Fruit fly (Drosophila melanogaster): ENCODE data around the gene CG7322.

- TF ChIP-seq Hr78 (GFP tag; optimal IDR thresholded peaks at IDR 0.05) (no peak), h (GFP tag; optimal IDR thresholded peaks at IDR 0.05) (no peak), GATAd (GFP tag; optimal IDR thresholded peaks at IDR 0.05) (no peak), Hnf4 (GFP tag; optimal IDR thresholded peaks at IDR 0.05) (no peak), Vsx2 (GFP tag; optimal IDR thresholded peaks at IDR 0.05; ENCODE audit: partially characterized antibody) (no peak), pan (optimal IDR thresholded peaks at IDR 0.05) (no peak), dmrt93B (GFP tag; optimal IDR thresholded peaks at IDR 0.05) (no peak)
These were observed 47.6 kb upstream of the CG7322 start for dm6 chrX:18905152-18905551.
